Fruit fly (Drosophila melanogaster) whole organism, embryonic: ENCODE data around the gene Trf4-1.
A peak's percentile ranks its signal among the peaks of the same experiment; 100 is the strongest.

Source experiments
- Atf3 ChIP-seq: fragments of 200-800 bp; sonication (Bioruptor generic); optimal IDR thresholded peaks from 3 replicates; lab custom pipeline; 2016; ENCODE audit warnings: missing biosample characterization, missing genetic modification characterization
- Atf6 ChIP-seq: fragments of 200-800 bp; sonication (Bioruptor generic); IDR thresholded peaks from 2 replicates; pipeline ENCODE4 v1.3.6; 2022; ENCODE audit warnings: missing biosample characterization, missing genetic modification characterization
- Bgb ChIP-seq: fragments of 200-800 bp; sonication (Bioruptor generic); IDR thresholded peaks from 2 replicates; pipeline ENCODE4 v1.3.6; 2022; ENCODE audit warnings: missing biosample characterization, missing genetic modification characterization; ENCODE audit not compliant: partially characterized antibody
- Blimp-1 ChIP-seq: fragments of 200-800 bp; sonication (Bioruptor generic); optimal IDR thresholded peaks from 3 replicates; lab custom pipeline; 2018; ENCODE audit warnings: missing biosample characterization, missing genetic modification characterization, mild to moderate bottlenecking, moderate library complexity, missing genetic modification reagents
- CG10267 ChIP-seq: fragments of 200-800 bp; sonication (Bioruptor generic); optimal IDR thresholded peaks from 2 replicates; lab custom pipeline; 2018; ENCODE audit warnings: missing biosample characterization, mild to moderate bottlenecking, missing genetic modification characterization, moderate library complexity
- CG10462 ChIP-seq: fragments of 200-800 bp; sonication (Bioruptor generic); optimal IDR thresholded peaks from 2 replicates; lab custom pipeline; 2016; ENCODE audit warnings: missing biosample characterization, missing genetic modification characterization
- CG11504 ChIP-seq: fragments of 200-800 bp; sonication (Bioruptor generic); optimal IDR thresholded peaks from 3 replicates; lab custom pipeline; 2019; ENCODE audit warnings: missing biosample characterization, mild to moderate bottlenecking, missing genetic modification characterization, moderate library complexity
- CG12219 ChIP-seq: fragments of 200-800 bp; sonication (Bioruptor generic); optimal IDR thresholded peaks from 3 replicates; lab custom pipeline; 2018; ENCODE audit warnings: missing biosample characterization, mild to moderate bottlenecking, missing genetic modification characterization
- CG13424 ChIP-seq: fragments of 200-800 bp; sonication (Bioruptor generic); optimal IDR thresholded peaks from 2 replicates; lab custom pipeline; 2019; ENCODE audit warnings: missing biosample characterization, mild to moderate bottlenecking, missing genetic modification characterization, moderate library complexity
- CG1602 ChIP-seq: fragments of 200-800 bp; sonication (Bioruptor generic); optimal IDR thresholded peaks from 3 replicates; lab custom pipeline; 2016; ENCODE audit warnings: missing biosample characterization, missing genetic modification characterization
- CG16779 ChIP-seq: fragments of 200-800 bp; sonication (Bioruptor generic); IDR thresholded peaks from 2 replicates; pipeline ENCODE4 v1.3.6; 2022; ENCODE audit warnings: missing biosample characterization, missing genetic modification characterization
- CG2116 ChIP-seq: fragments of 200-800 bp; sonication (Bioruptor generic); optimal IDR thresholded peaks from 3 replicates; lab custom pipeline; 2018; ENCODE audit warnings: missing biosample characterization, mild to moderate bottlenecking, missing genetic modification characterization
- CG2129 ChIP-seq: fragments of 200-800 bp; sonication (Bioruptor generic); IDR thresholded peaks from 2 replicates; pipeline ENCODE4 v1.3.6; 2022; ENCODE audit warnings: missing biosample characterization, missing genetic modification characterization; ENCODE audit not compliant: partially characterized antibody
- CG30020 ChIP-seq: fragments of 200-800 bp; optimal IDR thresholded peaks from 2 replicates; lab custom pipeline; 2019; ENCODE audit warnings: missing biosample characterization, mild to moderate bottlenecking, missing genetic modification characterization, moderate library complexity
- CG31441 ChIP-seq: fragments of 200-800 bp; sonication (Bioruptor generic); IDR thresholded peaks from 2 replicates; pipeline ENCODE4 v1.3.6; 2022; ENCODE audit warnings: missing biosample characterization, missing genetic modification characterization
- CG34224 ChIP-seq: fragments of 200-800 bp; sonication (Bioruptor generic); IDR thresholded peaks from 3 replicates; pipeline ENCODE4 v1.3.6; 2022; ENCODE audit warnings: missing biosample characterization, missing genetic modification characterization; ENCODE audit not compliant: partially characterized antibody
- CG3995 ChIP-seq: fragments of 200-800 bp; sonication (Bioruptor generic); optimal IDR thresholded peaks from 3 replicates; lab custom pipeline; 2016; ENCODE audit warnings: missing biosample characterization, missing genetic modification characterization
- CG43689 ChIP-seq: fragments of 200-800 bp; sonication (Bioruptor generic); IDR thresholded peaks from 2 replicates; pipeline ENCODE4 v1.3.6; 2022; ENCODE audit warnings: missing biosample characterization, missing genetic modification characterization
- CG4730 ChIP-seq: fragments of 200-800 bp; sonication (Bioruptor generic); IDR thresholded peaks from 2 replicates; pipeline ENCODE4 v1.3.6; 2022; ENCODE audit warnings: missing biosample characterization, missing genetic modification characterization
- CG4820 ChIP-seq: fragments of 200-800 bp; sonication (Bioruptor generic); optimal IDR thresholded peaks from 3 replicates; lab custom pipeline; 2016; ENCODE audit warnings: missing biosample characterization, missing genetic modification characterization
- CG6175 ChIP-seq: fragments of 200-800 bp; sonication (Bioruptor generic); IDR thresholded peaks from 3 replicates; pipeline ENCODE4 v1.3.6; 2022; ENCODE audit warnings: missing biosample characterization, missing genetic modification characterization
- CG6683 ChIP-seq: fragments of 200-800 bp; sonication (Bioruptor generic); optimal IDR thresholded peaks from 2 replicates; lab custom pipeline; 2017; ENCODE audit warnings: missing biosample characterization, mild to moderate bottlenecking, missing genetic modification characterization, missing genetic modification reagents
- CG6689 ChIP-seq: fragments of 200-800 bp; sonication (Bioruptor generic); IDR thresholded peaks from 2 replicates; pipeline ENCODE4 v1.3.6; 2022; ENCODE audit warnings: missing biosample characterization, missing genetic modification characterization
- CG7786 ChIP-seq: fragments of 200-800 bp; sonication (Bioruptor generic); optimal IDR thresholded peaks from 2 replicates; lab custom pipeline; 2016; ENCODE audit warnings: missing biosample characterization, missing genetic modification characterization
- CG8765 ChIP-seq: fragments of 200-800 bp; sonication (Bioruptor generic); IDR thresholded peaks from 2 replicates; pipeline ENCODE4 v1.3.6; 2022; ENCODE audit warnings: missing biosample characterization, missing genetic modification characterization
- CG8944 ChIP-seq: fragments of 200-800 bp; sonication (Bioruptor generic); optimal IDR thresholded peaks from 3 replicates; lab custom pipeline; 2016; ENCODE audit warnings: missing biosample characterization, missing genetic modification characterization
- Dek ChIP-seq: fragments of 200-800 bp; sonication (Bioruptor generic); optimal IDR thresholded peaks from 3 replicates; lab custom pipeline; 2019; ENCODE audit warnings: missing biosample characterization, mild to moderate bottlenecking, missing genetic modification characterization, moderate library complexity
- Doc2 ChIP-seq: fragments of 200-800 bp; sonication (Bioruptor generic); IDR thresholded peaks from 2 replicates; pipeline ENCODE4 v1.3.6; 2022; ENCODE audit warnings: missing biosample characterization, missing genetic modification characterization
- ERR ChIP-seq: fragments of 200-800 bp; sonication (Bioruptor generic); optimal IDR thresholded peaks from 2 replicates; lab custom pipeline; 2016; ENCODE audit warnings: missing biosample characterization, missing genetic modification characterization
- Side ChIP-seq: fragments of 200-800 bp; sonication (Bioruptor generic); optimal IDR thresholded peaks from 2 replicates; lab custom pipeline; 2016; ENCODE audit warnings: missing biosample characterization, missing genetic modification characterization
- Taf1 ChIP-seq: fragments of 200-800 bp; sonication (Bioruptor generic); IDR thresholded peaks from 2 replicates; pipeline ENCODE4 v1.3.6; 2022; ENCODE audit warnings: missing biosample characterization, missing genetic modification characterization
- Tbp ChIP-seq: fragments of >200 bp; optimal IDR thresholded peaks from 2 replicates; lab custom pipeline; 2018; ENCODE audit warnings: missing biosample characterization, missing genetic modification characterization
- YL-1 ChIP-seq: fragments of 200-800 bp; sonication (Bioruptor generic); optimal IDR thresholded peaks from 3 replicates; lab custom pipeline; 2017; ENCODE audit warnings: missing biosample characterization, mild to moderate bottlenecking, missing genetic modification characterization
- eve ChIP-seq, 2 experiments: fragments of >200 bp; optimal IDR thresholded peaks; 2 replicates each; lab custom pipeline; 2017; ENCODE audit warnings: missing biosample characterization in 2 of 2, missing genetic modification characterization in 2 of 2
- exex ChIP-seq: fragments of 200-800 bp; sonication (Bioruptor generic); optimal IDR thresholded peaks from 4 replicates; lab custom pipeline; 2018; ENCODE audit warnings: missing biosample characterization, mild to moderate bottlenecking, missing genetic modification characterization, moderate library complexity
- eyg ChIP-seq: fragments of 200-800 bp; sonication (Bioruptor generic); optimal IDR thresholded peaks from 3 replicates; lab custom pipeline; 2016; ENCODE audit warnings: missing biosample characterization, missing genetic modification characterization
- h ChIP-seq: fragments of >200 bp; optimal IDR thresholded peaks from 2 replicates; lab custom pipeline; 2017
- lola ChIP-seq, 3 experiments: fragments of >200 bp in 2 of 3; fragments of 200-800 bp in 1 of 3; sonication (Bioruptor generic) in 1 of 3; optimal IDR thresholded peaks; 2 replicates each; lab custom pipeline; 2017 to 2019; ENCODE audit warnings: missing biosample characterization in 3 of 3, missing genetic modification characterization in 3 of 3, mild to moderate bottlenecking in 1 of 3, moderate library complexity in 1 of 3
- lov ChIP-seq, 2 experiments: fragments of 200-800 bp in 1 of 2; fragments of >200 bp in 1 of 2; sonication (Bioruptor generic) in 1 of 2; IDR thresholded peaks in 1 of 2; optimal IDR thresholded peaks in 1 of 2; 2 replicates in 1 of 2; 3 replicates in 1 of 2; pipeline versions ENCODE4 v1.3.6 to Lab custom; 2017 to 2022; ENCODE audit warnings: missing biosample characterization in 1 of 2, missing genetic modification characterization in 1 of 2
- nerfin-1 ChIP-seq: fragments of 200-800 bp; sonication (Bioruptor generic); optimal IDR thresholded peaks from 3 replicates; lab custom pipeline; 2019; ENCODE audit warnings: missing biosample characterization, mild to moderate bottlenecking, missing genetic modification characterization, moderate library complexity
- nerfin-2 ChIP-seq: fragments of 200-800 bp; sonication (Bioruptor generic); IDR thresholded peaks from 2 replicates; pipeline ENCODE4 v1.3.6; 2022; ENCODE audit warnings: missing biosample characterization, missing genetic modification characterization; ENCODE audit not compliant: partially characterized antibody
- onecut ChIP-seq: fragments of 200-800 bp; sonication (Bioruptor generic); IDR thresholded peaks from 2 replicates; pipeline ENCODE4 v1.3.6; 2022; ENCODE audit warnings: missing biosample characterization, missing genetic modification characterization
- p53 ChIP-seq: fragments of 200-800 bp; sonication (Bioruptor generic); optimal IDR thresholded peaks from 2 replicates; lab custom pipeline; 2016; ENCODE audit warnings: missing biosample characterization, missing genetic modification characterization
- peb ChIP-seq: fragments of 200-800 bp; sonication (Bioruptor generic); IDR thresholded peaks from 2 replicates; pipeline ENCODE4 v1.3.6; 2022; ENCODE audit warnings: missing biosample characterization, missing genetic modification characterization
- run ChIP-seq: fragments of 200-800 bp; sonication (Bioruptor generic); optimal IDR thresholded peaks from 3 replicates; lab custom pipeline; 2018; ENCODE audit warnings: missing biosample characterization, mild to moderate bottlenecking, missing genetic modification characterization
- sens ChIP-seq: fragments of 200-800 bp; sonication (Bioruptor generic); peaks from one replicate; lab custom pipeline; 2016; ENCODE audit warnings: missing biosample characterization, missing genetic modification characterization
- ssp ChIP-seq: fragments of 200-800 bp; sonication (Bioruptor generic); IDR thresholded peaks from 2 replicates; pipeline ENCODE4 v1.3.6; 2022; ENCODE audit warnings: missing biosample characterization, missing genetic modification characterization
- stwl ChIP-seq: fragments of 200-800 bp; sonication (Bioruptor generic); optimal IDR thresholded peaks from 3 replicates; lab custom pipeline; 2018; ENCODE audit warnings: missing biosample characterization, mild to moderate bottlenecking, missing genetic modification characterization, moderate library complexity
- tna ChIP-seq: fragments of 200-800 bp; sonication (Bioruptor generic); IDR thresholded peaks from 2 replicates; pipeline ENCODE4 v1.3.6; 2022; ENCODE audit warnings: missing biosample characterization, missing genetic modification characterization; ENCODE audit not compliant: partially characterized antibody

Gene Trf4-1

DNA sequence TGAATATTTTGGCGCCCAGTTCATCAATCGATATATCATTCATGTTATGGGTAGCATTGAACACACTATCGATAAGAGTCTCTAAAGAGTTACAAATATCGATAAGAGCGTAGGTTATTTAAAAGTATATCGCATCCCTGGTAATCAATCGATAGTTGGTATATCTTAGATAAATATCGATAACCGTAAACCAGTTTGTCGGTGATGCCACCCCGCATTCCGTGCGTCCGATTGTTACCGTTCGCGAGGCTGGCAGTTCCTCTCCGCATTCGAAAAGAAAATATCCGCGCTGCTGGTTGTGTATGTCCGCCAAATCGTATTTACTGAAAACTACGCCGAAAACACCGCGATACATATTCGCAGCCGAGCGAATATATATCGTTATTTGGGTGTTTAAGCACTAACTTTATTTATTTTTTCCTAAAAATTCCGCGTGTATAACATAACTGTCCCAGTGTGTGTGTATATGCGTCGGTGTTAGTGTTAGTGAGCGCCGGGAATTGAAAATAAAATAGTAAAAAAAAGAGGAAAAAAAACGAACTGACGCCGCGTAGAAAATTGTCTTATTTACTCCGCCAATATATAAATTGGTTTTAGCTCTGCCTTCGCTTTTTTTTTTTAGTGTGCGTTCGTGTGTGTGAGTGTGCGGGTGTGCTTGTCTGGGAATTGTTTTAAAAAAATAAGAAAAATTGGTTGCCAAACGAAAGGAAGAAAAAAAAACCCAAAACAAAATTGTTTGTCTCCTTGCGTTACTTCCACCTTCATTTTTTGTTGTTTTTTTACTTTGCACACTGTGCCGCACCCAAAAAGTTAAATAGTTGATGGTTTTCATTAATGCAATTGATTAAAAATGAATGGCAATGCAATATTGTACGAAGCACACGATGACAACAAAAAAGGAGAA lies 42.7 kb upstream of the Trf4-1 start, which contains the start of gene Nrg (continued):
- TF ChIP-seq stwl (tag; lab: Kevin White, UChicago) (peak; percentile 88), CG12219 (no peak), h (lab: Kevin White, UChicago) (no peak), CG1602 (GFP tag; lab: Kevin White, UChicago) (no peak), ssp (no peak), Atf3 (GFP tag; lab: Kevin White, UChicago) (no peak), CG7786 (no peak), sens (GFP tag; lab: Kevin White, UChicago) (peak; percentile 82), Dek (tag; lab: Kevin White, UChicago) (no peak), CG6175 (GFP tag; lab: Robert Waterston, UW) (no peak), Bgb (peak; percentile 99), Atf6 (GFP tag; lab: Robert Waterston, UW) (peak; percentile 14; the same call in 1 of the 2 replicates), nerfin-2 (peak; percentile 98), exex (peak; percentile 27), tna (GFP tag; lab: Robert Waterston, UW) (peak; percentile 99), Side (peak; percentile 23), CG11504 (tag; lab: Kevin White, UChicago) (peak; percentile 28), CG2116 (GFP tag; lab: Kevin White, UChicago) (peak; percentile 92), CG8944 (GFP tag; lab: Kevin White, UChicago) (no peak), CG4730 (no peak), nerfin-1 (tag; lab: Kevin White, UChicago) (peak; percentile 57), Doc2 (GFP tag; lab: Robert Waterston, UW) (no peak), CG30020 (tag; lab: Kevin White, UChicago) (peak; percentile 31), Taf1 (GFP tag; lab: Robert Waterston, UW) (no peak), peb (GFP tag; lab: Robert Waterston, UW) (no peak), CG6689 (no peak), CG6683 (GFP tag; lab: Kevin White, UChicago) (no peak), onecut (GFP tag; lab: Robert Waterston, UW) (peak; percentile 39; the same call in 1 of the 2 replicates), YL-1 (GFP tag; lab: Kevin White, UChicago) (peak; percentile 30), CG2129 (peak; percentile 99), CG4820 (GFP tag; lab: Kevin White, UChicago) (no peak), CG16779 (GFP tag; lab: Robert Waterston, UW) (no peak), CG34224 (GFP tag; lab: Robert Waterston, UW) (peak; percentile 100), ERR (no peak), Tbp (GFP tag; lab: Kevin White, UChicago) (no peak), CG8765 (GFP tag; lab: Robert Waterston, UW) (no peak), Blimp-1 (no peak), CG10267 (tag; lab: Kevin White, UChicago) (peak; percentile 78), run (tag; lab: Kevin White, UChicago) (peak; percentile 21), lola (GFP tag; optimal IDR thresholded peaks at IDR 0.05; lab: Kevin White, UChicago) (no peak), CG43689 (no peak), eyg (peak; percentile 35), CG13424 (peak; percentile 37), eve (GFP tag; optimal IDR thresholded peaks at IDR 0.05; lab: Kevin White, UChicago) (peak in 1 of 2 experiments; percentile 60), CG3995 (GFP tag; lab: Kevin White, UChicago) (peak; percentile 78), CG10462 (GFP tag; lab: Kevin White, UChicago) (peak; percentile 64), p53 (GFP tag; lab: Kevin White, UChicago) (no peak), lov (optimal IDR thresholded peaks at IDR 0.05; lab: Kevin White, UChicago) (no peak), lov (GFP tag; IDR thresholded peaks at IDR 0.05; lab: Robert Waterston, UW) (no peak), CG31441 (GFP tag; lab: Robert Waterston, UW) (0 out of 2 replicates have a peak, but pooled peaks have one; percentile 41)
